Worm (Caenorhabditis elegans): ENCODE results near the gene F38A5.2.

Gene F38A5.2

DNA sequence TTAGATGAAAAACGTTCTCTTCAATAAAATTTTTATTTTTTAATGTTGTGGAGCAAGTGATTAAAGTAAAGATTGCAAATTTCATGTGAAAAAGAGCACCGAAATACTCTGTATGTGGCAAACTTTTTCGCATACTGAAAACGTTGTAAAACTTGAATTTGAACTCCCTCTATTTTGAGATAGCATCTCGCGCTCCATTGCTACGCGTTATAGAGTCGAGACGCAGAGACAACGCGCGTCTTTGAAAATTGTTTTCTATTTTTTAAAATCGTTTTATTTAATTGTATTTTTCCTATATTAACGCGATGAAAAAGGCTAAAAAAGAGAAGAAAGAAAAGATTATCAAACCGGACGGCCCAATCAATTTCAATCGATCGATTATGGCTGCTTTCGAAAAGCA is 36.6 kb downstream of the F38A5.2 start, which contains the start of gene fan-1 (continued):
- TF ChIP-seq tbx-2 (tag; optimal IDR thresholded peaks at IDR 0.05) = peak; percentile 63
- no peak for TF ChIP-seq fkh-4 (tag; optimal IDR thresholded peaks at IDR 0.05; ENCODE audit: borderline replicate concordance)
- peak; percentile 47 for TF ChIP-seq nhr-19 (GFP tag; conservative IDR thresholded peaks at IDR 0.05)
- TF ChIP-seq sox-4 (tag; optimal IDR thresholded peaks at IDR 0.05) = peak; percentile 52
- no peak for TF ChIP-seq alr-1 (tag; optimal IDR thresholded peaks at IDR 0.05; ENCODE audit: borderline replicate concordance)
- no peak for TF ChIP-seq pqm-1 (tag; optimal IDR thresholded peaks at IDR 0.05)
- peak; percentile 6 for TF ChIP-seq snpc-4 (tag; optimal IDR thresholded peaks at IDR 0.05)
- peak; percentile 48 for TF ChIP-seq C16A3.4 (tag; optimal IDR thresholded peaks at IDR 0.05)
- TF ChIP-seq F16B12.6 (tag; optimal IDR thresholded peaks at IDR 0.05) = peak; percentile 40
- TF ChIP-seq isw-1 (GFP tag; IDR thresholded peaks at IDR 0.05) = peak; percentile 55
- no peak for TF ChIP-seq unc-98 (GFP tag; IDR thresholded peaks at IDR 0.05)
- TF ChIP-seq nhr-237 (tag; optimal IDR thresholded peaks at IDR 0.05) = no peak
- peak; percentile 31 for TF ChIP-seq nhr-90 (tag; optimal IDR thresholded peaks at IDR 0.05; ENCODE audit: poor library complexity)
- peak; percentile 73 for TF ChIP-seq mep-1 (tag; optimal IDR thresholded peaks at IDR 0.05)
- TF ChIP-seq C04F5.9 (tag; optimal IDR thresholded peaks at IDR 0.05) = no peak
- TF ChIP-seq fkh-8 (tag; optimal IDR thresholded peaks at IDR 0.05) = peak; percentile 43
- TF ChIP-seq Y116A8C.19 (tag; optimal IDR thresholded peaks at IDR 0.05; ENCODE audit: borderline replicate concordance) = no peak
- TF ChIP-seq blmp-1 (tag; optimal IDR thresholded peaks at IDR 0.05) = peak; percentile 42
- peak in 1 of 2 experiments; percentile 39 for TF ChIP-seq mdl-1 (tag; optimal IDR thresholded peaks at IDR 0.05)
- TF ChIP-seq jun-1 (tag; optimal IDR thresholded peaks at IDR 0.05) = no peak
- TF ChIP-seq mab-9 (GFP tag; IDR thresholded peaks at IDR 0.05) = no peak
- TF ChIP-seq fkh-10 (GFP tag; optimal IDR thresholded peaks at IDR 0.05) = no peak
- no peak for TF ChIP-seq lir-3 (tag; optimal IDR thresholded peaks at IDR 0.05; ENCODE audit: poor library complexity)
- no peak for TF ChIP-seq tlp-1 (tag; optimal IDR thresholded peaks at IDR 0.05)
- TF ChIP-seq elt-2 (tag; optimal IDR thresholded peaks at IDR 0.05) = no peak
- TF ChIP-seq ces-1 (GFP tag; optimal IDR thresholded peaks at IDR 0.05) = no peak
- peak; percentile 83 for TF ChIP-seq nhr-71 (tag; optimal IDR thresholded peaks at IDR 0.05)
- TF ChIP-seq lin-14 (GFP tag; optimal IDR thresholded peaks at IDR 0.05) = peak; percentile 62
- TF ChIP-seq aly-2 (tag; optimal IDR thresholded peaks at IDR 0.05) = peak; percentile 14
- TF ChIP-seq ets-5 (GFP tag; IDR thresholded peaks at IDR 0.05) = no peak
- TF ChIP-seq nhr-20 (tag; optimal IDR thresholded peaks at IDR 0.05) = peak; percentile 77
- peak; percentile 58 for TF ChIP-seq xbp-1 (tag; optimal IDR thresholded peaks at IDR 0.05)
- TF ChIP-seq ceh-63 (GFP tag; optimal IDR thresholded peaks at IDR 0.05) = no peak
- TF ChIP-seq lsy-2 (tag; optimal IDR thresholded peaks at IDR 0.05) = peak; percentile 71 to 87
- TF ChIP-seq sup-37 (GFP tag; optimal IDR thresholded peaks at IDR 0.05) = no peak
- TF ChIP-seq lin-35 (GFP tag; optimal IDR thresholded peaks at IDR 0.05) = peak; percentile 98 to 99
- peak; percentile 96 to 97 (median 96) for TF ChIP-seq dpl-1 (GFP tag; optimal IDR thresholded peaks at IDR 0.05)
- no peak for TF ChIP-seq efl-3 (GFP tag; optimal IDR thresholded peaks at IDR 0.05)

DNA sequence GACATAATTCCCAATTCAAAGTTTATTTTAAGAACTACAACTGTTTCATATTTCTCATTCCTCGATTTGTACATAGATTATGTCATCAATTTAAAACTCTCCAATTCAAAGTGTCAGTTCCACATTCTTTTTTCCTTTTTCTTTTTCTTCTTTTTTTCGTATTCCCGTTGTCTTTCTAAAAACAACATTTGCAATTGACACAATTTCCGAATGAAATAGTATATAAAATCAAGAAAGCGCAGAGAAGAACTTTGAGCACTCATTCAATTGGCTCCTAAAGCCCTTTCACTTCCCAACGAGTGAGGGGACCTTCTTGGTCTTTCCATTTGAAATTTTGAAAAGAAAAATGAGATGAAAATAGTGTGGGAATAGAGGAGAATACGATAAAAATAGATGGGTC is 37.8 kb downstream of the F38A5.2 start:
- TF ChIP-seq fkh-10 (GFP tag; optimal IDR thresholded peaks at IDR 0.05) (peak; percentile 56), mep-1 (tag; optimal IDR thresholded peaks at IDR 0.05) (no peak), efl-1 (optimal IDR thresholded peaks at IDR 0.05) (peak in 1 of 2 experiments; percentile 3), efl-1 (GFP tag; optimal IDR thresholded peaks at IDR 0.05 in 1 of 2) (no peak), nhr-11 (tag; optimal IDR thresholded peaks at IDR 0.05) (no peak), egl-13 (tag; optimal IDR thresholded peaks at IDR 0.05) (no peak), egl-27 (tag; optimal IDR thresholded peaks at IDR 0.05) (no peak), ztf-11 (tag; optimal IDR thresholded peaks at IDR 0.05) (no peak), lin-14 (GFP tag; optimal IDR thresholded peaks at IDR 0.05) (peak; percentile 56)

Data from whole organism, L1 larva.